Worm (Caenorhabditis elegans) whole organism, L3 larva: ENCODE results near the gene B0001.7.

Source experiments
- ZK546.5 ChIP-seq: sonication (generic microtip); optimal IDR thresholded peaks from 2 replicates; lab custom pipeline; 2017; ENCODE audit warnings: missing biosample characterization, missing genetic modification characterization
- aly-2 ChIP-seq: fragments of 150-350 bp; optimal IDR thresholded peaks from 2 replicates; lab custom pipeline; 2014; ENCODE audit warnings: missing biosample characterization, missing genetic modification characterization
- ama-1 ChIP-seq: fragments of 150-350 bp; optimal IDR thresholded peaks from 2 replicates; lab custom pipeline; 2018
- ceh-16 ChIP-seq: sonication (generic microtip); optimal IDR thresholded peaks from 2 replicates; lab custom pipeline; 2017; ENCODE audit warnings: missing biosample characterization, missing genetic modification characterization
- ceh-9 ChIP-seq: sonication (generic microtip); optimal IDR thresholded peaks from 2 replicates; lab custom pipeline; 2018; ENCODE audit warnings: missing biosample characterization, missing genetic modification characterization
- daf-12 ChIP-seq: fragments of 150-350 bp; optimal IDR thresholded peaks from 2 replicates; lab custom pipeline; 2014; ENCODE audit warnings: missing biosample characterization, missing genetic modification reagents, missing genetic modification characterization
- egl-5 ChIP-seq: fragments of 150-350 bp; optimal IDR thresholded peaks from 2 replicates; lab custom pipeline; 2017; ENCODE audit warnings: missing biosample characterization, missing genetic modification reagents, missing genetic modification characterization, inconsistent platforms
- elt-2 ChIP-seq: sonication (generic microtip); optimal IDR thresholded peaks from 2 replicates; lab custom pipeline; 2016; ENCODE audit warnings: missing genetic modification reagents, mild to moderate bottlenecking, missing genetic modification characterization, missing compliant biosample characterization
- eor-1 ChIP-seq, 2 experiments: fragments of 150-350 bp; optimal IDR thresholded peaks; 2 replicates each; lab custom pipeline; 2014 to 2018; ENCODE audit warnings: missing biosample characterization in 2 of 2, missing genetic modification characterization in 2 of 2
- fkh-10 ChIP-seq: sonication (generic microtip); optimal IDR thresholded peaks from 2 replicates; lab custom pipeline; 2017; ENCODE audit warnings: missing biosample characterization, missing genetic modification reagents, missing genetic modification characterization
- fos-1 ChIP-seq: fragments of 150-350 bp; optimal IDR thresholded peaks from 2 replicates; lab custom pipeline; 2014; ENCODE audit warnings: missing biosample characterization, missing genetic modification characterization
- hmg-11 ChIP-seq: sonication (generic microtip); optimal IDR thresholded peaks from 2 replicates; lab custom pipeline; 2016; ENCODE audit warnings: missing genetic modification characterization, missing compliant biosample characterization
- lin-15B ChIP-seq: fragments of 150-350 bp; optimal IDR thresholded peaks from 2 replicates; lab custom pipeline; 2014; ENCODE audit warnings: missing biosample characterization, missing genetic modification characterization
- lin-39 ChIP-seq: fragments of 150-350 bp; optimal IDR thresholded peaks from 2 replicates; lab custom pipeline; 2018; ENCODE audit warnings: missing biosample characterization, missing genetic modification reagents, missing genetic modification characterization
- lsy-12 ChIP-seq: sonication (generic microtip); optimal IDR thresholded peaks from 2 replicates; lab custom pipeline; 2016; ENCODE audit warnings: mild to moderate bottlenecking, missing genetic modification characterization, missing compliant biosample characterization
- mdl-1 ChIP-seq: fragments of 150-350 bp; optimal IDR thresholded peaks from 2 replicates; lab custom pipeline; 2014; ENCODE audit warnings: missing biosample characterization, missing genetic modification characterization
- nfya-1 ChIP-seq: sonication (generic microtip); optimal IDR thresholded peaks from 2 replicates; lab custom pipeline; 2017; ENCODE audit warnings: missing genetic modification characterization, mild to moderate bottlenecking, missing compliant biosample characterization, antibody characterized with exemption, moderate library complexity; ENCODE audit not compliant: insufficient read depth
- nhr-11 ChIP-seq: fragments of 150-350 bp; optimal IDR thresholded peaks from 2 replicates; lab custom pipeline; 2014; ENCODE audit warnings: missing biosample characterization, missing genetic modification characterization
- nhr-237 ChIP-seq: fragments of 150-350 bp; optimal IDR thresholded peaks from 2 replicates; lab custom pipeline; 2014; ENCODE audit warnings: missing biosample characterization, missing genetic modification characterization
- nhr-25 ChIP-seq: sonication (generic microtip); optimal IDR thresholded peaks from 2 replicates; lab custom pipeline; 2017; ENCODE audit warnings: missing biosample characterization, missing genetic modification characterization
- nhr-28 ChIP-seq: fragments of 150-350 bp; optimal IDR thresholded peaks from 2 replicates; lab custom pipeline; 2014; ENCODE audit warnings: missing biosample characterization, missing genetic modification characterization
- nhr-76 ChIP-seq: fragments of 150-350 bp; sonication (generic microtip); optimal IDR thresholded peaks from 5 replicates; lab custom pipeline; 2014; ENCODE audit warnings: missing biosample characterization, missing genetic modification characterization
- nhr-77 ChIP-seq: fragments of 150-350 bp; optimal IDR thresholded peaks from 2 replicates; lab custom pipeline; 2014; ENCODE audit warnings: missing biosample characterization, missing genetic modification characterization
- pha-4 ChIP-seq: fragments of 150-350 bp; optimal IDR thresholded peaks from 2 replicates; lab custom pipeline; 2014; ENCODE audit warnings: missing biosample characterization, missing genetic modification reagents, missing genetic modification characterization
- pqm-1 ChIP-seq: fragments of 150-350 bp; optimal IDR thresholded peaks from 2 replicates; lab custom pipeline; 2017; ENCODE audit warnings: missing biosample characterization, missing genetic modification characterization, inconsistent platforms
- skn-1 ChIP-seq: fragments of 150-350 bp; optimal IDR thresholded peaks from 2 replicates; lab custom pipeline; 2014; ENCODE audit warnings: missing biosample characterization, missing genetic modification characterization
- snpc-4 ChIP-seq: fragments of 150-350 bp; optimal IDR thresholded peaks from 2 replicates; lab custom pipeline; 2014; ENCODE audit warnings: missing biosample characterization, missing genetic modification characterization
- tbx-2 ChIP-seq: sonication (generic microtip); optimal IDR thresholded peaks from 2 replicates; lab custom pipeline; 2016; ENCODE audit warnings: mild to moderate bottlenecking, missing genetic modification characterization, missing compliant biosample characterization
- unc-62 ChIP-seq: fragments of 150-350 bp; sonication (generic microtip); optimal IDR thresholded peaks from 4 replicates; lab custom pipeline; 2014; ENCODE audit warnings: missing biosample characterization, missing genetic modification reagents, missing genetic modification characterization
- ztf-11 ChIP-seq: fragments of 150-350 bp; optimal IDR thresholded peaks from 2 replicates; lab custom pipeline; 2014; ENCODE audit warnings: missing biosample characterization, missing genetic modification characterization
- ztf-4 ChIP-seq: fragments of 150-350 bp; optimal IDR thresholded peaks from 2 replicates; lab custom pipeline; 2014; ENCODE audit warnings: missing biosample characterization, missing genetic modification characterization

Gene B0001.7

ce11 chrIV:12128708-12129107, 25.3 kb downstream of the B0001.7 start:
- TF ChIP-seq snpc-4 (tag; lab: Kevin White, UChicago): peak; percentile 7
- no peak for TF ChIP-seq tbx-2 (tag; lab: Kevin White, UChicago)
- TF ChIP-seq ceh-9 (tag; lab: Kevin White, UChicago): no peak
- peak; percentile 23 for TF ChIP-seq pha-4 (tag; lab: Kevin White, UChicago)
- TF ChIP-seq nhr-76: no peak
- no peak for TF ChIP-seq mdl-1 (tag; lab: Kevin White, UChicago)
- TF ChIP-seq elt-2 (tag; lab: Kevin White, UChicago): peak; percentile 47
- TF ChIP-seq nfya-1: peak; percentile 28
- TF ChIP-seq fos-1 (tag; lab: Kevin White, UChicago): no peak
- TF ChIP-seq pqm-1 (tag; lab: Kevin White, UChicago): peak; percentile 28

ce11 chrIV:12127838-12128237, 26.2 kb downstream of the B0001.7 start:
- TF ChIP-seq nhr-25 (tag; lab: Kevin White, UChicago): peak; percentile 27
- peak; percentile 13 for TF ChIP-seq pha-4 (tag; lab: Kevin White, UChicago)
- TF ChIP-seq nfya-1: peak; percentile 42
- no peak for TF ChIP-seq ztf-4 (tag; lab: Kevin White, UChicago)

- TF ChIP-seq egl-5 (tag; lab: Kevin White, UChicago) (no peak), fkh-10 (GFP tag; lab: Kevin White, UChicago) (peak; percentile 20), fos-1 (tag; lab: Kevin White, UChicago) (no peak), aly-2 (no peak), lin-39 (tag; lab: Kevin White, UChicago) (peak; percentile 29), nhr-11 (tag; lab: Kevin White, UChicago) (no peak), nhr-237 (tag; lab: Kevin White, UChicago) (no peak), elt-2 (tag; lab: Kevin White, UChicago) (no peak)
Observed at ce11 chrIV:12126740-12127472, 27.1 kb downstream of the B0001.7 start.

ce11 chrIV:12124314-12125084, 29.5 kb downstream of the B0001.7 start, which contains the start of gene dhhc-6:
Gene dhhc-6, plus strand, starts transcription at chrIV:12124952.
- TF ChIP-seq ceh-16 (tag; lab: Kevin White, UChicago) (no peak), nhr-76 (no peak), daf-12 (no peak), eor-1 (tag; optimal IDR thresholded peaks at IDR 0.05; lab: Kevin White, UChicago) (no peak), ZK546.5 (tag; lab: Kevin White, UChicago) (no peak), lsy-12 (tag; lab: Kevin White, UChicago) (no peak), nhr-25 (tag; lab: Kevin White, UChicago) (no peak), nhr-77 (tag; lab: Kevin White, UChicago) (no peak), tbx-2 (tag; lab: Kevin White, UChicago) (no peak), ztf-11 (tag; lab: Kevin White, UChicago) (no peak), pha-4 (tag; lab: Kevin White, UChicago) (no peak), skn-1 (tag; lab: Kevin White, UChicago) (no peak), ceh-9 (tag; lab: Kevin White, UChicago) (no peak), nhr-28 (tag; lab: Kevin White, UChicago) (no peak)

- peak; percentile 34 for TF ChIP-seq hmg-11 (tag; lab: Kevin White, UChicago)
- peak; percentile 4 for TF ChIP-seq elt-2 (tag; lab: Kevin White, UChicago)
- TF ChIP-seq lsy-12 (tag; lab: Kevin White, UChicago): no peak
- TF ChIP-seq unc-62 (GFP tag; lab: Kevin White, UChicago): no peak
- peak; percentile 59 for TF ChIP-seq pha-4 (tag; lab: Kevin White, UChicago)
- TF ChIP-seq nhr-77 (tag; lab: Kevin White, UChicago): no peak
- peak; percentile 15 for TF ChIP-seq ama-1 (lab: Kevin White, UChicago)
- TF ChIP-seq skn-1 (tag; lab: Kevin White, UChicago): no peak
- peak; percentile 9 for TF ChIP-seq lin-39 (tag; lab: Kevin White, UChicago)
- peak; percentile 13 for TF ChIP-seq lin-15B (tag; lab: Kevin White, UChicago)
- TF ChIP-seq nfya-1: peak; percentile 63
Observed at ce11 chrIV:12122874-12123664, 31.0 kb downstream of the B0001.7 start, which contains the start of gene aly-3. Gene aly-3, plus strand, starts transcription at chrIV:12123282.
